Worm (Caenorhabditis elegans): ENCODE measurements around the gene let-23.

The let-23 gene

DNA sequence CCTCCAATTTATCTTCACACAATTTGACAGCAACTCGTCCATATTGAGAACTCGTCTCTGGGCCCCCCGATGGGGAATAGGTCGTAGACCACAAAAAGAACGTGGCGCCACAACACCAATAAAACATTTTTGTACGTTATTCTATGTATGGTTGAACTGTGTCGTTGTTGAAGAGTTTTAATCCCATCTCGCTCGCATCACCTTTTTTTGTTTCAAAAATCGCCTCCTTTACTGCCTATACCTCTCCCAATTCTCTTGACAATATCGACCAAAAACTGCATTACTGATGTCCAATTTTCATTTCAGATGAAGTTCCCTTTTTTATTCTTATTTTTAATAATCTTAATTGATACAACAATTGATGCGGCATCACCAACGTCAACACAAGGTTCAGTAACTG is at the start of gene let-23:
Gene let-23 (plus strand): TSS at position 301 of the 400 bp plus-strand sequence.
- TF ChIP-seq ceh-19 (GFP tag; optimal IDR thresholded peaks at IDR 0.05) (no peak), pqm-1 (tag; optimal IDR thresholded peaks at IDR 0.05) (no peak), ceh-24 (tag; optimal IDR thresholded peaks at IDR 0.05) (no peak), sdc-2 (tag; optimal IDR thresholded peaks at IDR 0.05) (no peak), ceh-14 (tag; optimal IDR thresholded peaks at IDR 0.05) (no peak), ceh-18 (tag; optimal IDR thresholded peaks at IDR 0.05) (no peak), odd-2 (tag; optimal IDR thresholded peaks at IDR 0.05) (no peak), syd-9 (tag; optimal IDR thresholded peaks at IDR 0.05) (no peak), mec-3 (tag; optimal IDR thresholded peaks at IDR 0.05; ENCODE audit: borderline replicate concordance) (no peak), npax-4 (tag; optimal IDR thresholded peaks at IDR 0.05) (no peak), tbx-2 (tag; optimal IDR thresholded peaks at IDR 0.05) (no peak), T23F11.4 (GFP tag; optimal IDR thresholded peaks at IDR 0.05) (no peak), madf-2 (tag; optimal IDR thresholded peaks at IDR 0.05) (no peak), ceh-45 (GFP tag; IDR thresholded peaks at IDR 0.05) (no peak)

ce11 chrII:9148079-9148478 is 49.2 kb upstream of the let-23 start:
- TF ChIP-seq ttx-3 (tag; optimal IDR thresholded peaks at IDR 0.05) (no peak), hlh-15 (tag; optimal IDR thresholded peaks at IDR 0.05) (no peak), F13H6.1 (tag; optimal IDR thresholded peaks at IDR 0.05) (no peak), pag-3 (tag; optimal IDR thresholded peaks at IDR 0.05; ENCODE audit: borderline replicate concordance) (no peak), elt-2 (tag; optimal IDR thresholded peaks at IDR 0.05) (no peak), pha-4 (tag; optimal IDR thresholded peaks at IDR 0.05) (no peak), unc-55 (GFP tag; optimal IDR thresholded peaks at IDR 0.05) (no peak), pqm-1 (tag; optimal IDR thresholded peaks at IDR 0.05) (no peak), lim-6 (tag; optimal IDR thresholded peaks at IDR 0.05) (no peak), ceh-6 (GFP tag; optimal IDR thresholded peaks at IDR 0.05) (no peak), eyg-1 (tag; optimal IDR thresholded peaks at IDR 0.05) (no peak), fax-1 (tag; optimal IDR thresholded peaks at IDR 0.05) (no peak), madf-2 (tag; optimal IDR thresholded peaks at IDR 0.05) (no peak)

- no peak for TF ChIP-seq unc-86 (tag; optimal IDR thresholded peaks at IDR 0.05)
- no peak for TF ChIP-seq sox-4 (tag; optimal IDR thresholded peaks at IDR 0.05)
- no peak for TF ChIP-seq nhr-232 (tag; optimal IDR thresholded peaks at IDR 0.05)
- TF ChIP-seq C38D4.7 (GFP tag; optimal IDR thresholded peaks at IDR 0.05), result no peak
- no peak for TF ChIP-seq hlh-6 (tag; optimal IDR thresholded peaks at IDR 0.05)
- no peak for TF ChIP-seq ets-4 (tag; optimal IDR thresholded peaks at IDR 0.05)
- TF ChIP-seq fax-1 (tag; optimal IDR thresholded peaks at IDR 0.05), result no peak
- TF ChIP-seq K02D7.2 (tag; optimal IDR thresholded peaks at IDR 0.05), result no peak
- no peak for TF ChIP-seq C08G9.2 (tag; optimal IDR thresholded peaks at IDR 0.05)
- no peak for TF ChIP-seq dmd-4 (tag; optimal IDR thresholded peaks at IDR 0.05; ENCODE audit: borderline replicate concordance)
- no peak for TF ChIP-seq ztf-16 (tag; optimal IDR thresholded peaks at IDR 0.05)
- no peak for TF ChIP-seq ceh-2 (tag; optimal IDR thresholded peaks at IDR 0.05)
- no peak for TF ChIP-seq che-1 (tag; optimal IDR thresholded peaks at IDR 0.05)
- no peak for TF ChIP-seq ceh-30 (tag; optimal IDR thresholded peaks at IDR 0.05)
- TF ChIP-seq eyg-1 (tag; optimal IDR thresholded peaks at IDR 0.05), result no peak
- TF ChIP-seq lim-6 (tag; optimal IDR thresholded peaks at IDR 0.05), result no peak
- no peak for TF ChIP-seq sox-2 (GFP tag; IDR thresholded peaks at IDR 0.05)
Observed at ce11 chrII:9152231-9152630, 45.1 kb upstream of the let-23 start, which contains the start of gene col-78. col-78 (plus strand) TSS chrII:9152531.

DNA sequence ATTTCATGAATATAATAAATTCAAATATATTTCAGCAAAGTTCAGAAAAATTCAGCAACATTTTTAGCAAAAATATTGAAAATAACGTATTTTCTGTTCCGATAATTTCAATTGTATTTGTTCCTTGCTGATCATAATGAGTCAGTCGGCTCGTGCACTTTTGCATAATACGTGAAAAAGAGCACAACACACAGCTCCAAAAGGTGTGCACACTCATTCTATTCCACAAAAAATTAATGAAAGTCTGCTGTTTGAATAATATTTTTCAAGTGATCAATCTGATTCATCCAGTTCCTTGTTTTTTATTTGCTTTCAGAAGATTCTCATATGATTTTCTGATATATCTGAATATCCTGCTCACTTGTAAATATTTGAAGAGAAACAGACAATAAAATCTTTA is 43.0 kb upstream of the let-23 start:
- no peak for TF ChIP-seq elt-2 (tag; optimal IDR thresholded peaks at IDR 0.05)
